Fruit fly (Drosophila melanogaster) whole organism, adult: ENCODE data around the gene CG3078.

ENCODE experiments used
- CG11617 ChIP-seq: fragments of 200-800 bp; sonication (Bioruptor generic); optimal IDR thresholded peaks from 2 replicates; lab custom pipeline; 2017; ENCODE audit warnings: mild to moderate bottlenecking, missing biosample characterization, missing genetic modification reagents, missing genetic modification characterization
- CG12768 ChIP-seq: fragments of 200-800 bp; sonication (Bioruptor generic); optimal IDR thresholded peaks from 2 replicates; lab custom pipeline; 2017; ENCODE audit warnings: missing biosample characterization, missing genetic modification characterization, mild to moderate bottlenecking, moderate library complexity, missing genetic modification reagents
- CG33017 ChIP-seq: fragments of 200-800 bp; sonication (Bioruptor generic); optimal IDR thresholded peaks from 2 replicates; lab custom pipeline; 2018; ENCODE audit warnings: missing biosample characterization, mild to moderate bottlenecking, missing genetic modification characterization, moderate library complexity
- CG7101 ChIP-seq: fragments of 200-800 bp; sonication (Bioruptor generic); optimal IDR thresholded peaks from 2 replicates; lab custom pipeline; 2018; ENCODE audit warnings: missing biosample characterization, mild to moderate bottlenecking, missing genetic modification characterization, moderate library complexity
- Crg-1 ChIP-seq: fragments of 200-800 bp; sonication (Bioruptor generic); optimal IDR thresholded peaks from 2 replicates; lab custom pipeline; 2016; ENCODE audit warnings: missing biosample characterization, missing genetic modification characterization
- cic ChIP-seq: fragments of 200-800 bp; sonication (Bioruptor generic); optimal IDR thresholded peaks from 2 replicates; lab custom pipeline; 2017; ENCODE audit warnings: missing biosample characterization, mild to moderate bottlenecking, missing genetic modification characterization, moderate library complexity
- cnc ChIP-seq, 2 experiments: fragments of >200 bp; optimal IDR thresholded peaks; 2 replicates each; lab custom pipeline; 2017
- ovo ChIP-seq: fragments of 200-800 bp; sonication (Bioruptor generic); optimal IDR thresholded peaks from 2 replicates; lab custom pipeline; 2016; ENCODE audit warnings: missing biosample characterization, missing genetic modification characterization
- pad ChIP-seq: fragments of 200-800 bp; sonication (Bioruptor generic); optimal IDR thresholded peaks from 3 replicates; lab custom pipeline; 2017; ENCODE audit warnings: missing biosample characterization, missing genetic modification characterization, mild to moderate bottlenecking, moderate library complexity, missing genetic modification reagents
- tj ChIP-seq: fragments of 200-800 bp; sonication (Bioruptor generic); optimal IDR thresholded peaks from 3 replicates; lab custom pipeline; 2017; ENCODE audit warnings: missing biosample characterization, mild to moderate bottlenecking, missing genetic modification characterization, moderate library complexity
- toe ChIP-seq: fragments of 200-800 bp; sonication (Bioruptor generic); optimal IDR thresholded peaks from 2 replicates; lab custom pipeline; 2016; ENCODE audit warnings: missing biosample characterization, missing genetic modification characterization

dm6 chrX:2306760-2307159, 47.1 kb upstream of the CG3078 start:
- TF ChIP-seq toe (GFP tag; lab: Kevin White, UChicago), result no peak
- TF ChIP-seq Crg-1 (GFP tag; lab: Kevin White, UChicago), result no peak
- TF ChIP-seq CG7101, result no peak
- no peak for TF ChIP-seq CG33017 (tag; lab: Kevin White, UChicago)
- no peak for TF ChIP-seq CG11617 (GFP tag; lab: Kevin White, UChicago)
- no peak for TF ChIP-seq ovo (GFP tag; lab: Kevin White, UChicago)
- no peak for TF ChIP-seq tj (GFP tag; lab: Kevin White, UChicago)
- no peak for TF ChIP-seq cic (GFP tag; lab: Kevin White, UChicago)
- no peak for TF ChIP-seq cnc (optimal IDR thresholded peaks at IDR 0.05; lab: Kevin White, UChicago)
- TF ChIP-seq pad, result no peak
- TF ChIP-seq CG12768 (GFP tag; lab: Kevin White, UChicago), result no peak
